Worm (Caenorhabditis elegans) whole organism, L1 larva: ENCODE results near the gene D1079.1.

ENCODE experiments used
- F16B12.6 ChIP-seq: fragments of 150-350 bp; optimal IDR thresholded peaks from 2 replicates; lab custom pipeline; 2014; ENCODE audit warnings: missing biosample characterization, missing genetic modification characterization
- Y116A8C.19 ChIP-seq: sonication (generic microtip); optimal IDR thresholded peaks from 2 replicates; lab custom pipeline; 2016; ENCODE audit warnings: missing compliant biosample characterization, missing genetic modification characterization, borderline replicate concordance
- aha-1 ChIP-seq: fragments of 150-350 bp; optimal IDR thresholded peaks from 2 replicates; lab custom pipeline; 2014; ENCODE audit warnings: missing biosample characterization, missing genetic modification characterization
- aly-2 ChIP-seq: fragments of 150-350 bp; optimal IDR thresholded peaks from 2 replicates; lab custom pipeline; 2014; ENCODE audit warnings: missing biosample characterization, missing genetic modification characterization
- ceh-63 ChIP-seq: fragments of 200-800 bp; sonication (Bioruptor generic); optimal IDR thresholded peaks from 2 replicates; lab custom pipeline; 2018; ENCODE audit warnings: mild to moderate bottlenecking, missing genetic modification characterization, missing compliant biosample characterization
- ceh-90 ChIP-seq: sonication (generic microtip); optimal IDR thresholded peaks from 2 replicates; lab custom pipeline; 2016; ENCODE audit warnings: missing genetic modification characterization, missing compliant biosample characterization
- efl-1 ChIP-seq, 4 experiments: fragments of 150-350 bp; optimal IDR thresholded peaks in 3 of 4; peaks in 1 of 4; 1 replicate in 1 of 4; 2 replicates in 3 of 4; lab custom pipeline; 2014; ENCODE audit warnings: missing biosample characterization in 2 of 4, missing genetic modification characterization in 2 of 4, missing genetic modification reagents in 2 of 4
- ets-5 ChIP-seq: fragments of 200-800 bp; sonication (Bioruptor generic); IDR thresholded peaks from 2 replicates; pipeline ENCODE4 v1.3.6; 2022; ENCODE audit warnings: missing genetic modification characterization, missing compliant biosample characterization
- fkh-10 ChIP-seq: sonication (generic microtip); optimal IDR thresholded peaks from 2 replicates; lab custom pipeline; 2017; ENCODE audit warnings: missing biosample characterization, missing genetic modification reagents, missing genetic modification characterization
- fos-1 ChIP-seq: fragments of 150-350 bp; optimal IDR thresholded peaks from 2 replicates; lab custom pipeline; 2014; ENCODE audit warnings: missing biosample characterization, missing genetic modification characterization
- hlh-17 ChIP-seq: fragments of 200-800 bp; sonication (Bioruptor generic); optimal IDR thresholded peaks from 2 replicates; lab custom pipeline; 2018; ENCODE audit warnings: missing genetic modification characterization, mild to moderate bottlenecking, missing compliant biosample characterization, moderate library complexity, borderline replicate concordance
- hpl-2 ChIP-seq: fragments of 150-350 bp; optimal IDR thresholded peaks from 2 replicates; lab custom pipeline; 2014; ENCODE audit warnings: missing biosample characterization, missing genetic modification reagents, missing genetic modification characterization
- irx-1 ChIP-seq: sonication (generic microtip); optimal IDR thresholded peaks from 2 replicates; lab custom pipeline; 2016; ENCODE audit warnings: missing genetic modification characterization, missing compliant biosample characterization
- jun-1 ChIP-seq: fragments of 150-350 bp; optimal IDR thresholded peaks from 2 replicates; lab custom pipeline; 2014; ENCODE audit warnings: missing biosample characterization, missing genetic modification reagents, missing genetic modification characterization
- lin-13 ChIP-seq: fragments of 150-350 bp; optimal IDR thresholded peaks from 2 replicates; lab custom pipeline; 2014; ENCODE audit warnings: missing biosample characterization, missing genetic modification reagents, missing genetic modification characterization
- lin-14 ChIP-seq: fragments of 200-800 bp; sonication (Bioruptor generic); optimal IDR thresholded peaks from 2 replicates; lab custom pipeline; 2018; ENCODE audit warnings: mild to moderate bottlenecking, missing genetic modification characterization, moderate library complexity, missing compliant biosample characterization
- lin-39 ChIP-seq: fragments of 150-350 bp; optimal IDR thresholded peaks from 2 replicates; lab custom pipeline; 2014; ENCODE audit warnings: missing biosample characterization, missing genetic modification reagents, missing genetic modification characterization
- lsy-2 ChIP-seq, 2 experiments: fragments of 150-350 bp; optimal IDR thresholded peaks; 2 replicates each; lab custom pipeline; 2014; ENCODE audit warnings: missing biosample characterization in 2 of 2, missing genetic modification characterization in 2 of 2
- mep-1 ChIP-seq: fragments of 150-350 bp; optimal IDR thresholded peaks from 2 replicates; lab custom pipeline; 2014; ENCODE audit warnings: missing biosample characterization, missing genetic modification characterization
- nhr-11 ChIP-seq: fragments of 150-350 bp; optimal IDR thresholded peaks from 2 replicates; lab custom pipeline; 2014; ENCODE audit warnings: missing biosample characterization, missing genetic modification characterization
- nhr-12 ChIP-seq: sonication (generic microtip); optimal IDR thresholded peaks from 2 replicates; lab custom pipeline; 2017; ENCODE audit warnings: missing biosample characterization, missing genetic modification characterization
- nhr-19 ChIP-seq: fragments of 200-800 bp; sonication (Bioruptor generic); conservative IDR thresholded peaks from 2 replicates; pipeline ENCODE4 v1.3.6; 2022; ENCODE audit warnings: missing genetic modification characterization, missing compliant biosample characterization
- nhr-20 ChIP-seq: sonication (generic microtip); optimal IDR thresholded peaks from 2 replicates; lab custom pipeline; 2016; ENCODE audit warnings: mild to moderate bottlenecking, missing genetic modification characterization, missing compliant biosample characterization
- nhr-76 ChIP-seq: sonication (generic microtip); optimal IDR thresholded peaks from 2 replicates; lab custom pipeline; 2017; ENCODE audit warnings: missing biosample characterization, missing genetic modification characterization
- nhr-84 ChIP-seq: sonication (generic microtip); optimal IDR thresholded peaks from 2 replicates; lab custom pipeline; 2017; ENCODE audit warnings: missing biosample characterization, missing genetic modification characterization
- pax-3 ChIP-seq: fragments of 200-800 bp; sonication (Bioruptor generic); optimal IDR thresholded peaks from 2 replicates; lab custom pipeline; 2018; ENCODE audit warnings: mild to moderate bottlenecking, missing genetic modification characterization, moderate library complexity, missing compliant biosample characterization
- snu-23 ChIP-seq: sonication (generic microtip); optimal IDR thresholded peaks from 2 replicates; lab custom pipeline; 2016; ENCODE audit warnings: missing genetic modification characterization, missing compliant biosample characterization
- tlp-1 ChIP-seq: fragments of 150-350 bp; optimal IDR thresholded peaks from 2 replicates; lab custom pipeline; 2014; ENCODE audit warnings: missing biosample characterization, missing genetic modification characterization
- xbp-1 ChIP-seq: sonication (generic microtip); optimal IDR thresholded peaks from 2 replicates; lab custom pipeline; 2016; ENCODE audit warnings: missing genetic modification characterization, missing compliant biosample characterization

The D1079.1 gene

ce11 chrX:4397460-4397859, 5.5 kb upstream of the D1079.1 start:
- TF ChIP-seq fkh-10 (GFP tag; lab: Kevin White, UChicago) = peak; percentile 55
- no peak for TF ChIP-seq mep-1 (tag; lab: Kevin White, UChicago)
- TF ChIP-seq lin-13 = no peak
- peak; percentile 28 for TF ChIP-seq lin-14 (GFP tag; lab: Kevin White, UChicago)

- TF ChIP-seq ets-5 (GFP tag; lab: Robert Waterston, UW) (no peak), tlp-1 (tag; lab: Kevin White, UChicago) (no peak), hlh-17 (GFP tag; lab: Kevin White, UChicago) (no peak), nhr-19 (GFP tag; lab: Robert Waterston, UW) (no peak), hpl-2 (no peak), aly-2 (no peak), snu-23 (GFP tag; lab: Kevin White, UChicago) (no peak), aha-1 (tag; lab: Kevin White, UChicago) (no peak), lsy-2 (tag; optimal IDR thresholded peaks at IDR 0.05; lab: Kevin White, UChicago) (no peak), pax-3 (no peak), nhr-20 (tag; lab: Kevin White, UChicago) (no peak)
Measured at ce11 chrX:4400296-4400695, 2.7 kb upstream of the D1079.1 start.

- TF ChIP-seq lin-14 (GFP tag; lab: Kevin White, UChicago) = peak; percentile 24
- no peak for TF ChIP-seq irx-1 (tag; lab: Kevin White, UChicago)
- TF ChIP-seq nhr-76 (tag; lab: Kevin White, UChicago) = no peak
- no peak for TF ChIP-seq nhr-84 (tag; lab: Kevin White, UChicago)
- no peak for TF ChIP-seq nhr-20 (tag; lab: Kevin White, UChicago)
- no peak for TF ChIP-seq nhr-11 (tag; lab: Kevin White, UChicago)
- TF ChIP-seq jun-1 = no peak
- TF ChIP-seq xbp-1 (tag; lab: Kevin White, UChicago) = no peak
- no peak for TF ChIP-seq efl-1 (optimal IDR thresholded peaks at IDR 0.05; lab: Kevin White, UChicago)
- TF ChIP-seq efl-1 (GFP tag; optimal IDR thresholded peaks at IDR 0.05 in 1 of 2; lab: Kevin White, UChicago) = peak in 1 of 2 experiments; percentile 30
Measured at ce11 chrX:4404717-4405116, 1.8 kb downstream of the D1079.1 start.

ce11 chrX:4408466-4408865, 5.5 kb downstream of the D1079.1 start:
- no peak for TF ChIP-seq mep-1 (tag; lab: Kevin White, UChicago)
- TF ChIP-seq Y116A8C.19 (tag; lab: Kevin White, UChicago) = no peak
- no peak for TF ChIP-seq F16B12.6 (tag; lab: Kevin White, UChicago)

ce11 chrX:4409591-4410279, 6.8 kb downstream of the D1079.1 start:
- TF ChIP-seq Y116A8C.19 (tag; lab: Kevin White, UChicago) (no peak), fos-1 (tag; lab: Kevin White, UChicago) (no peak), jun-1 (no peak)
- TF ChIP-seq, all 84 proteins: peak for 0

- TF ChIP-seq ceh-90 (tag; lab: Kevin White, UChicago) = no peak
- TF ChIP-seq ceh-63 (GFP tag; lab: Kevin White, UChicago) = no peak
- no peak for TF ChIP-seq lin-39 (tag; lab: Kevin White, UChicago)
- TF ChIP-seq nhr-12 = no peak
Measured at ce11 chrX:4410280-4410911, 7.4 kb downstream of the D1079.1 start.
